Worm (Caenorhabditis elegans): Measurements from ENCODE around the gene Y62E10A.20.
A peak's percentile ranks its signal among the peaks of the same experiment; 100 is the strongest.

Gene Y62E10A.20

DNA sequence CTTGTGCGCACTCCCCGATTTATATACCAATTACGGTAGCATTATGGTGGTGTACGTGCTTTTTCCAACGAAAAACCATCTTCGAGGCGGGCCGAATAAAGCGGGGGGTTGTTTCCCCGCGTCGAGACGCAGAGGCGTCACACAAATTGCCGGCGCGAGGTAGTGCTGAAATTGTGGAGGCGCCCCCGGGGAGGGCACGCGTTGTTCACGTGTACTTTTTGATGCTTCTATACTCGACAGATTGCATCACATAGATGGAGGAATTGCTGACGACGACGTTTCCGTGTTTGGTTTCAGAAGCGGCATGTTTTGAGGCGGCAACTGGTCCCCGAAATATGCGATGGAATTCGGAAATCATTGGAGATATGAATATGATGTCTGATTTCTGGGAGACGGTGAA lies 9.4 kb upstream of the Y62E10A.20 start (continued):
- TF ChIP-seq mel-28 (tag; optimal IDR thresholded peaks at IDR 0.05; ENCODE audit: borderline replicate concordance), result no peak
- no peak for TF ChIP-seq hmg-20 (GFP tag; IDR thresholded peaks at IDR 0.05)
- TF ChIP-seq F37B4.10 (GFP tag; IDR thresholded peaks at IDR 0.05), result no peak
- TF ChIP-seq Y53G8AR.9 (GFP tag; conservative IDR thresholded peaks at IDR 0.05), result no peak
- TF ChIP-seq madf-3 (GFP tag; IDR thresholded peaks at IDR 0.05), result 0 out of 2 replicates have a peak, but pooled peaks have one; percentile 30
- no peak for TF ChIP-seq athp-1 (tag; optimal IDR thresholded peaks at IDR 0.05)
- TF ChIP-seq ztf-25 (GFP tag; IDR thresholded peaks at IDR 0.05), result no peak; the same call in 1 of the 2 replicates
- no peak for TF ChIP-seq ceh-100 (GFP tag; IDR thresholded peaks at IDR 0.05)
- TF ChIP-seq F57A8.1 (GFP tag; optimal IDR thresholded peaks at IDR 0.05), result no peak
- no peak for TF ChIP-seq dpl-1 (GFP tag; optimal IDR thresholded peaks at IDR 0.05)
- no peak for TF ChIP-seq Y79H2A.3 (GFP tag; conservative IDR thresholded peaks at IDR 0.05)
- TF ChIP-seq madf-6 (GFP tag; IDR thresholded peaks at IDR 0.05), result no peak
- TF ChIP-seq B0261.1 (tag; optimal IDR thresholded peaks at IDR 0.05), result no peak
- TF ChIP-seq nhr-27 (tag; optimal IDR thresholded peaks at IDR 0.05), result no peak
- no peak for TF ChIP-seq nhr-90 (tag; optimal IDR thresholded peaks at IDR 0.05)
- TF ChIP-seq tlf-1 (GFP tag; optimal IDR thresholded peaks at IDR 0.05), result no peak
- TF ChIP-seq B0035.1 (tag; optimal IDR thresholded peaks at IDR 0.05), result no peak
- TF ChIP-seq mcd-1 (GFP tag; IDR thresholded peaks at IDR 0.05), result peak; percentile 77
- TF ChIP-seq sdz-38 (tag; optimal IDR thresholded peaks at IDR 0.05), result no peak
- no peak for TF ChIP-seq pha-4 (tag; optimal IDR thresholded peaks at IDR 0.05)
- TF ChIP-seq F22D6.2 (tag; optimal IDR thresholded peaks at IDR 0.05), result peak; percentile 19
- no peak for TF ChIP-seq ets-4 (GFP tag; optimal IDR thresholded peaks at IDR 0.05)
- no peak for TF ChIP-seq cebp-1 (GFP tag; IDR thresholded peaks at IDR 0.05)
- TF ChIP-seq cebp-1 (tag; optimal IDR thresholded peaks at IDR 0.05), result peak; percentile 84
- peak; percentile 58 for TF ChIP-seq ztf-18 (tag; optimal IDR thresholded peaks at IDR 0.05)
- TF ChIP-seq Y56A3A.18 (GFP tag; IDR thresholded peaks at IDR 0.05), result 0 out of 2 replicates have a peak, but pooled peaks have one; percentile 43
- no peak for TF ChIP-seq snpc-3.4 (tag; optimal IDR thresholded peaks at IDR 0.05)
- TF ChIP-seq somi-1 (GFP tag; optimal IDR thresholded peaks at IDR 0.05), result peak; percentile 85
- no peak for TF ChIP-seq ceh-79 (tag; optimal IDR thresholded peaks at IDR 0.05)
- no peak for TF ChIP-seq dpff-1 (tag; optimal IDR thresholded peaks at IDR 0.05)
- TF ChIP-seq snpc-1.1 (tag; optimal IDR thresholded peaks at IDR 0.05; ENCODE audit: insufficient read depth), result no peak
- peak; percentile 57 for TF ChIP-seq nhr-80 (tag; optimal IDR thresholded peaks at IDR 0.05)
- no peak for TF ChIP-seq F23B12.7 (tag; optimal IDR thresholded peaks at IDR 0.05; ENCODE audit: insufficient read depth)
- TF ChIP-seq rec-8 (tag; optimal IDR thresholded peaks at IDR 0.05), result no peak
- TF ChIP-seq madf-10 (tag; optimal IDR thresholded peaks at IDR 0.05), result peak; percentile 33
- TF ChIP-seq lsy-27 (tag; optimal IDR thresholded peaks at IDR 0.05; ENCODE audit: borderline replicate concordance, insufficient read depth), result no peak
- peak; percentile 89 for TF ChIP-seq ztf-26 (tag; optimal IDR thresholded peaks at IDR 0.05)
- TF ChIP-seq F39B2.1 (GFP tag; IDR thresholded peaks at IDR 0.05), result no peak
- TF ChIP-seq rcor-1 (GFP tag; IDR thresholded peaks at IDR 0.05), result peak; percentile 49
- no peak for TF ChIP-seq nfya-1 (tag; optimal IDR thresholded peaks at IDR 0.05; ENCODE audit: borderline replicate concordance, insufficient read depth)
- TF ChIP-seq ztf-3 (GFP tag; optimal IDR thresholded peaks at IDR 0.05), result peak; percentile 39
- TF ChIP-seq B0336.3 (GFP tag; IDR thresholded peaks at IDR 0.05), result peak; percentile 75
- peak; percentile 89 for TF ChIP-seq hmg-1.2 (GFP tag; IDR thresholded peaks at IDR 0.05)
- 0 out of 2 replicates have a peak, but pooled peaks have one; percentile 6 for TF ChIP-seq cebp-2 (GFP tag; IDR thresholded peaks at IDR 0.05)
- TF ChIP-seq repo-1 (tag; optimal IDR thresholded peaks at IDR 0.05), result peak; percentile 51
- TF ChIP-seq pbrm-1 (GFP tag; IDR thresholded peaks at IDR 0.05), result peak; percentile 49; the same call in 1 of the 2 replicates
- no peak for TF ChIP-seq ekl-4 (GFP tag; IDR thresholded peaks at IDR 0.05)
- no peak for TF ChIP-seq ceh-40 (GFP tag; IDR thresholded peaks at IDR 0.05)
- no peak for TF ChIP-seq tbx-9 (tag; optimal IDR thresholded peaks at IDR 0.05; ENCODE audit: borderline replicate concordance)

Data from whole organism, young adult.